Fruit fly (Drosophila melanogaster) whole organism, prepupa: ENCODE results near the gene CG13473.

Source experiments
- Blimp-1 ChIP-seq: fragments of 200-800 bp; sonication (Bioruptor generic); optimal IDR thresholded peaks from 3 replicates; lab custom pipeline; 2017; ENCODE audit warnings: missing biosample characterization, missing genetic modification characterization, mild to moderate bottlenecking, moderate library complexity, missing genetic modification reagents
- CG10631 ChIP-seq: fragments of 200-800 bp; sonication (Bioruptor generic); optimal IDR thresholded peaks from 2 replicates; lab custom pipeline; 2016; ENCODE audit warnings: missing biosample characterization, missing genetic modification characterization
- CG11294 ChIP-seq: fragments of 200-800 bp; sonication (Bioruptor generic); IDR thresholded peaks from 2 replicates; pipeline ENCODE4 v1.3.6; 2022; ENCODE audit warnings: missing biosample characterization, missing genetic modification characterization
- CG11762 ChIP-seq: fragments of 200-800 bp; sonication (Bioruptor generic); optimal IDR thresholded peaks from 3 replicates; lab custom pipeline; 2016; ENCODE audit warnings: missing biosample characterization, missing genetic modification characterization; ENCODE audit not compliant: insufficient read depth
- CG11902 ChIP-seq: fragments of 200-800 bp; sonication (Bioruptor generic); optimal IDR thresholded peaks from 3 replicates; lab custom pipeline; 2016; ENCODE audit warnings: missing biosample characterization, missing genetic modification characterization
- CG15336 ChIP-seq: fragments of 200-800 bp; sonication (Bioruptor generic); IDR thresholded peaks from 2 replicates; pipeline ENCODE4 v1.3.6; 2022; ENCODE audit warnings: missing biosample characterization, missing genetic modification characterization
- CG1621 ChIP-seq: fragments of 200-800 bp; sonication (Bioruptor generic); optimal IDR thresholded peaks from 3 replicates; lab custom pipeline; 2018; ENCODE audit warnings: missing biosample characterization, mild to moderate bottlenecking, missing genetic modification characterization
- CG16779 ChIP-seq: fragments of 200-800 bp; sonication (Bioruptor generic); optimal IDR thresholded peaks from 3 replicates; lab custom pipeline; 2017; ENCODE audit warnings: missing biosample characterization, mild to moderate bottlenecking, missing genetic modification characterization
- CG3032 ChIP-seq: fragments of 200-800 bp; optimal IDR thresholded peaks from 2 replicates; lab custom pipeline; 2019; ENCODE audit warnings: missing biosample characterization, mild to moderate bottlenecking, missing genetic modification characterization, moderate library complexity
- CG31627 ChIP-seq: fragments of 200-800 bp; sonication (Bioruptor generic); optimal IDR thresholded peaks from 3 replicates; lab custom pipeline; 2016; ENCODE audit warnings: missing biosample characterization, missing genetic modification characterization
- CG32006 ChIP-seq: fragments of 200-800 bp; sonication (Bioruptor generic); optimal IDR thresholded peaks from 3 replicates; lab custom pipeline; 2017; ENCODE audit warnings: missing biosample characterization, mild to moderate bottlenecking, missing genetic modification characterization
- CG34406 ChIP-seq: fragments of 200-800 bp; sonication (Bioruptor generic); optimal IDR thresholded peaks from 3 replicates; lab custom pipeline; 2016; ENCODE audit warnings: missing biosample characterization, missing genetic modification characterization
- CG3919 ChIP-seq: fragments of 200-800 bp; sonication (Bioruptor generic); optimal IDR thresholded peaks from 3 replicates; lab custom pipeline; 2016; ENCODE audit warnings: missing biosample characterization, missing genetic modification characterization
- CG4318 ChIP-seq: fragments of 200-800 bp; sonication (Bioruptor generic); optimal IDR thresholded peaks from 3 replicates; lab custom pipeline; 2017; ENCODE audit warnings: missing biosample characterization, mild to moderate bottlenecking, missing genetic modification characterization
- CG6163 ChIP-seq: fragments of 200-800 bp; sonication (Bioruptor generic); IDR thresholded peaks from 3 replicates; pipeline ENCODE4 v1.3.6; 2022; ENCODE audit warnings: missing biosample characterization, missing genetic modification characterization
- CG6276 ChIP-seq: fragments of 200-800 bp; sonication (Bioruptor generic); optimal IDR thresholded peaks from 2 replicates; lab custom pipeline; 2017; ENCODE audit warnings: missing biosample characterization, mild to moderate bottlenecking, missing genetic modification characterization
- CG7368 ChIP-seq: fragments of 200-800 bp; sonication (Bioruptor generic); optimal IDR thresholded peaks from 3 replicates; lab custom pipeline; 2016; ENCODE audit warnings: missing biosample characterization, missing genetic modification characterization
- CG8319 ChIP-seq: fragments of 200-800 bp; sonication (Bioruptor generic); optimal IDR thresholded peaks from 3 replicates; lab custom pipeline; 2016; ENCODE audit warnings: missing biosample characterization, missing genetic modification characterization
- CG8632 ChIP-seq: fragments of 200-800 bp; sonication (Bioruptor generic); optimal IDR thresholded peaks from 3 replicates; lab custom pipeline; 2016; ENCODE audit warnings: missing biosample characterization, missing genetic modification characterization
- CG9139 ChIP-seq: fragments of 200-800 bp; sonication (Bioruptor generic); optimal IDR thresholded peaks from 3 replicates; lab custom pipeline; 2017; ENCODE audit warnings: missing biosample characterization, mild to moderate bottlenecking, missing genetic modification characterization
- Eip75B ChIP-seq: fragments of 200-800 bp; sonication (Bioruptor generic); optimal IDR thresholded peaks from 3 replicates; lab custom pipeline; 2016; ENCODE audit warnings: missing biosample characterization, missing genetic modification characterization
- Eip93F ChIP-seq: fragments of 200-800 bp; sonication (Bioruptor generic); optimal IDR thresholded peaks from 2 replicates; lab custom pipeline; 2016; ENCODE audit warnings: missing biosample characterization, mild to moderate bottlenecking, missing genetic modification characterization
- Ets21C ChIP-seq: fragments of 200-800 bp; sonication (Bioruptor generic); optimal IDR thresholded peaks from 3 replicates; lab custom pipeline; 2016; ENCODE audit warnings: missing biosample characterization, missing genetic modification characterization
- Gug ChIP-seq: fragments of 200-800 bp; sonication (Bioruptor generic); IDR thresholded peaks from 2 replicates; pipeline ENCODE4 v1.3.6; 2022; ENCODE audit warnings: missing biosample characterization, missing genetic modification characterization
- Hr38 ChIP-seq: sonication (Bioruptor generic); optimal IDR thresholded peaks from 2 replicates; lab custom pipeline; 2016; ENCODE audit warnings: missing biosample characterization, missing genetic modification characterization
- Hr39 ChIP-seq: fragments of 200-800 bp; sonication (Bioruptor generic); optimal IDR thresholded peaks from 2 replicates; lab custom pipeline; 2016; ENCODE audit warnings: missing biosample characterization, missing genetic modification characterization
- Met ChIP-seq: fragments of 200-800 bp; sonication (Bioruptor generic); optimal IDR thresholded peaks from 3 replicates; lab custom pipeline; 2016; ENCODE audit warnings: missing biosample characterization, missing genetic modification characterization
- OdsH ChIP-seq: fragments of 200-800 bp; sonication (Bioruptor generic); optimal IDR thresholded peaks from 3 replicates; lab custom pipeline; 2016; ENCODE audit warnings: missing biosample characterization, missing genetic modification characterization
- Smox ChIP-seq: fragments of 200-800 bp; sonication (Bioruptor generic); optimal IDR thresholded peaks from 3 replicates; lab custom pipeline; 2016; ENCODE audit warnings: missing biosample characterization, missing genetic modification characterization
- Sox102F ChIP-seq: fragments of 200-800 bp; sonication (Bioruptor generic); optimal IDR thresholded peaks from 2 replicates; lab custom pipeline; 2016; ENCODE audit warnings: missing biosample characterization, mild to moderate bottlenecking, missing genetic modification characterization
- Sox14 ChIP-seq: fragments of 200-800 bp; sonication (Bioruptor generic); optimal IDR thresholded peaks from 3 replicates; lab custom pipeline; 2016; ENCODE audit warnings: missing biosample characterization, missing genetic modification characterization
- Sox15 ChIP-seq: fragments of 200-800 bp; sonication (Bioruptor generic); optimal IDR thresholded peaks from 3 replicates; lab custom pipeline; 2016; ENCODE audit warnings: missing biosample characterization, missing genetic modification characterization
- achi ChIP-seq: fragments of 200-800 bp; sonication (Bioruptor generic); optimal IDR thresholded peaks from 3 replicates; lab custom pipeline; 2016; ENCODE audit warnings: missing biosample characterization, missing genetic modification characterization
- acj6 ChIP-seq: fragments of 200-800 bp; sonication (Bioruptor generic); optimal IDR thresholded peaks from 3 replicates; lab custom pipeline; 2016; ENCODE audit warnings: missing biosample characterization, missing genetic modification characterization
- cyc ChIP-seq: fragments of 200-800 bp; sonication (Bioruptor generic); optimal IDR thresholded peaks from 3 replicates; lab custom pipeline; 2016; ENCODE audit warnings: missing biosample characterization, missing genetic modification characterization
- dsx ChIP-seq: fragments of 200-800 bp; optimal IDR thresholded peaks from 3 replicates; lab custom pipeline; 2019; ENCODE audit warnings: missing biosample characterization, mild to moderate bottlenecking, missing genetic modification characterization, moderate library complexity; ENCODE audit not compliant: poor library complexity, severe bottlenecking
- eg ChIP-seq: fragments of 200-800 bp; sonication (Bioruptor generic); IDR thresholded peaks from 3 replicates; pipeline ENCODE4 v1.3.6; 2022; ENCODE audit warnings: missing biosample characterization, missing genetic modification characterization
- fd85E ChIP-seq: fragments of 200-800 bp; sonication (Bioruptor generic); optimal IDR thresholded peaks from 3 replicates; lab custom pipeline; 2016; ENCODE audit warnings: missing biosample characterization, missing genetic modification characterization
- lz ChIP-seq: fragments of 200-800 bp; sonication (Bioruptor generic); optimal IDR thresholded peaks from 3 replicates; lab custom pipeline; 2016; ENCODE audit warnings: missing biosample characterization, missing genetic modification characterization
- pdm3 ChIP-seq: fragments of 200-800 bp; sonication (Bioruptor generic); optimal IDR thresholded peaks from 3 replicates; lab custom pipeline; 2016; ENCODE audit warnings: missing biosample characterization, missing genetic modification characterization
- salr ChIP-seq, 2 experiments: fragments of 200-800 bp; sonication (Bioruptor generic); optimal IDR thresholded peaks; 3 replicates each; lab custom pipeline; 2016 to 2018; ENCODE audit warnings: missing biosample characterization in 2 of 2, missing genetic modification characterization in 2 of 2, mild to moderate bottlenecking in 1 of 2
- spab ChIP-seq: fragments of 200-800 bp; sonication (Bioruptor generic); optimal IDR thresholded peaks from 2 replicates; lab custom pipeline; 2017; ENCODE audit warnings: missing biosample characterization, mild to moderate bottlenecking, missing genetic modification characterization, missing genetic modification reagents
- ss ChIP-seq, 2 experiments: fragments of 200-800 bp; sonication (Bioruptor generic); optimal IDR thresholded peaks; 2 replicates in 1 of 2; 3 replicates in 1 of 2; lab custom pipeline; 2017 to 2018; ENCODE audit warnings: mild to moderate bottlenecking in 2 of 2, missing biosample characterization in 2 of 2, missing genetic modification characterization in 2 of 2, moderate library complexity in 1 of 2
- svp ChIP-seq: fragments of 200-800 bp; sonication (Bioruptor generic); peaks from one replicate; lab custom pipeline; 2016; ENCODE audit warnings: missing biosample characterization, missing genetic modification characterization
- topi ChIP-seq: fragments of 200-800 bp; sonication (Bioruptor generic); optimal IDR thresholded peaks from 3 replicates; lab custom pipeline; 2016; ENCODE audit warnings: missing biosample characterization, missing genetic modification characterization
- vri ChIP-seq: fragments of 200-800 bp; sonication (Bioruptor generic); optimal IDR thresholded peaks from 3 replicates; lab custom pipeline; 2016; ENCODE audit warnings: missing biosample characterization, mild to moderate bottlenecking, missing genetic modification characterization

The CG13473 gene

DNA sequence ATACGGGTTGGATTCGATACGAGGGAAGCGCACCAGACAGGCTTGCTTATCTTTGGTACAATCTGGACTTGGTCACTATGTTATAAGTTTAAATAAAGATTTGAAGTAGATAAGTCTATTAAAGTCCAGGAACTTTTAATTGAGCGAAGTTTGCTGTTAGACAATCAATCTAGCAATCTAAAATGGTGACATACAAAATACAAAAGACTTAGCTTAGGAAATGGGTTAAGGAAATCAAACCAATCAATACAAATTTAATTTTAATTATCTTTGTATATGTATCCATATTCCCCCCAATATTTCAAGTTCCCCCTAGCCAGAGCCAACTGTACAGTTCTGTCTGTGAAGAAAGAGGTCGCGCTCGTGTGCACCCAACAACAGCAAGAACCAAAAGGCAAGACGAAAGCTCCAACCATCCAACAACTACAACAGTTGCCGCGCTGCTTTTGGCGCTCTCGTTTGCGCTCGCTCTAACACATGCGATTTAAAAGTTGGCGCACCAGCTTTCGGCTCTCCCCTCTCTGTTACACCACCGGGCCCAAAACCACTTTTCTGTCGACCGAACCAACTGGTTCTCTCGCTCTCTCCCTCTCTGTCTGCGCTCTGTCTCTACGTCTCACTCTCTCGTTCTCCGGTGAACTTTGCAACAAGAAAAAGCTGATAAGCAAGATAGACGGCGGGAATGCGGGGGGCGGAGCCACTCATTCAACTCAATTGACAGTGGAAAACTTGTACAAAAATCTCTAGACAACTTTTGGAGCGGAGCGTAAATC, 27.6 kb downstream of the CG13473 start (continued):
- TF ChIP-seq vri (GFP tag; lab: Kevin White, UChicago) (peak; percentile 20), CG9139 (no peak), achi (GFP tag; lab: Kevin White, UChicago) (peak; percentile 90), CG15336 (GFP tag; lab: Robert Waterston, UW) (peak; percentile 89), Gug (GFP tag; lab: Robert Waterston, UW) (peak; percentile 78), OdsH (peak; percentile 93), acj6 (GFP tag; lab: Kevin White, UChicago) (peak; percentile 91), CG7368 (GFP tag; lab: Kevin White, UChicago) (peak; percentile 59), Smox (peak; percentile 88), fd85E (GFP tag; lab: Kevin White, UChicago) (peak; percentile 54), eg (GFP tag; lab: Robert Waterston, UW) (peak; percentile 85), CG32006 (peak; percentile 97), CG6163 (peak; percentile 81), CG1621 (tag; lab: Kevin White, UChicago) (peak; percentile 65), Sox14 (peak; percentile 86), topi (GFP tag; lab: Kevin White, UChicago) (peak; percentile 87), Blimp-1 (peak; percentile 53), CG4318 (GFP tag; lab: Kevin White, UChicago) (peak; percentile 92), pdm3 (GFP tag; lab: Kevin White, UChicago) (peak; percentile 89), CG16779 (peak; percentile 59), CG11294 (GFP tag; lab: Robert Waterston, UW) (peak; percentile 85), svp (peak; percentile 99), lz (peak; percentile 88), CG11902 (GFP tag; lab: Kevin White, UChicago) (peak; percentile 87), spab (GFP tag; lab: Kevin White, UChicago) (peak; percentile 79), CG34406 (peak; percentile 81), Eip75B (GFP tag; lab: Kevin White, UChicago) (peak; percentile 82), CG31627 (GFP tag; lab: Kevin White, UChicago) (peak; percentile 89), CG3032 (tag; lab: Kevin White, UChicago) (peak; percentile 88), CG8632 (peak; percentile 86), Met (GFP tag; lab: Kevin White, UChicago) (peak; percentile 92), CG6276 (GFP tag; lab: Kevin White, UChicago) (peak; percentile 88), CG8319 (peak; percentile 85), CG10631 (GFP tag; lab: Kevin White, UChicago) (peak; percentile 88), Sox15 (GFP tag; lab: Kevin White, UChicago) (peak; percentile 87)
- TF ChIP-seq, all 60 proteins: peak for 56

DNA sequence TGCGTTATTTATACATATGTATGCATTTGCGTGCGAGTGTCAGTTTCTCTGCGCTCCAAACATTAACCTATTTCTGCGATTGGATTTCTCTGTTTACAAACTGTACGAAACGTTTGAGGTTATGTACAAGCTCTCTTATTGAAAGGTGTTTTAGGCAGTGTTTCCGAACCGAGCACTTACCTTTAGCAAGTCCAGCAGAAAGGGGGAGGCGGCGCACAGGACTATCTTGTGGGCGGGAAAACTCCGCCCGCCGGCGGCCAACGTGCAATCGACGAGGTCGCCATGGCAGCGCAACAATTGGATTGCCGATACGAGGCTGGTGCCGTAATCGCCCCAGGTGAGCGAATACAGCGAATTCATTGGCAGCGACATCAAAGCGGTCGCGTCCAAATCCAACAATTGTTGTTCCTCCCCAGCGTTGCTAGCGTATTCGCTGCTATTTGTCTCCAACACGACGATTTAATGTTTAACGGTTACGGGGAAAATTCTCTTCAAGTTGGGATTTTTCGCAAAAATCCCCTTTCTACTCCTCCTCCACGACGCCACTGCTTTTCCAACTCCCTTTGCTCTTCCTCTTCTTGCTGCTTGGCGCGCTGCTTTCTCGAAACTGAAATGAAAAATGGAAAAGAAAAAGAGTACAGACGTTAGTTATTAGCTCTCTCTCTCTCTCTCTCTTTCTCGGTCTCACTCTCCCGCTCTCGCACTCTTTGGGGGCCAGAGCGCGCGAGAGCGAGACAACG, 28.3 kb downstream of the CG13473 start:
- peak; percentile 64 for TF ChIP-seq dsx (GFP tag; lab: Kevin White, UChicago)
- TF ChIP-seq fd85E (GFP tag; lab: Kevin White, UChicago), result peak; percentile 75
- TF ChIP-seq CG32006, result peak; percentile 95
- TF ChIP-seq CG9139, result peak; percentile 58
- peak; percentile 2 for TF ChIP-seq Eip93F (GFP tag; lab: Kevin White, UChicago)
- TF ChIP-seq CG16779, result peak; percentile 34
- peak; percentile 94 for TF ChIP-seq CG3919 (GFP tag; lab: Kevin White, UChicago)
- peak; percentile 93 for TF ChIP-seq Sox15 (GFP tag; lab: Kevin White, UChicago)
- TF ChIP-seq cyc (GFP tag; lab: Kevin White, UChicago), result peak; percentile 93
- peak; percentile 56 for TF ChIP-seq Blimp-1
- TF ChIP-seq ss (GFP tag; optimal IDR thresholded peaks at IDR 0.05; lab: Kevin White, UChicago), result peak; percentile 33 to 74
- peak; percentile 50 for TF ChIP-seq Hr38 (GFP tag; lab: Kevin White, UChicago)
- TF ChIP-seq salr (GFP tag; optimal IDR thresholded peaks at IDR 0.05; lab: Kevin White, UChicago), result peak; percentile 79 to 90
- peak; percentile 86 for TF ChIP-seq vri (GFP tag; lab: Kevin White, UChicago)
- TF ChIP-seq Ets21C (GFP tag; lab: Kevin White, UChicago), result peak; percentile 84
- TF ChIP-seq CG11902 (GFP tag; lab: Kevin White, UChicago), result peak; percentile 89
- peak; percentile 93 for TF ChIP-seq CG4318 (GFP tag; lab: Kevin White, UChicago)
- peak; percentile 91 for TF ChIP-seq CG11762 (GFP tag; lab: Kevin White, UChicago)
- TF ChIP-seq Hr39 (GFP tag; lab: Kevin White, UChicago), result peak; percentile 94
- peak; percentile 86 for TF ChIP-seq CG8319
- peak; percentile 89 for TF ChIP-seq acj6 (GFP tag; lab: Kevin White, UChicago)
- peak; percentile 68 for TF ChIP-seq spab (GFP tag; lab: Kevin White, UChicago)
- TF ChIP-seq Sox102F (GFP tag; lab: Kevin White, UChicago), result peak; percentile 85
- peak; percentile 91 for TF ChIP-seq Eip75B (GFP tag; lab: Kevin White, UChicago)
- TF ChIP-seq Gug (GFP tag; lab: Robert Waterston, UW), result peak; percentile 92
